Worm (Caenorhabditis elegans): ENCODE data around the gene acs-14.

acs-14 gene

DNA sequence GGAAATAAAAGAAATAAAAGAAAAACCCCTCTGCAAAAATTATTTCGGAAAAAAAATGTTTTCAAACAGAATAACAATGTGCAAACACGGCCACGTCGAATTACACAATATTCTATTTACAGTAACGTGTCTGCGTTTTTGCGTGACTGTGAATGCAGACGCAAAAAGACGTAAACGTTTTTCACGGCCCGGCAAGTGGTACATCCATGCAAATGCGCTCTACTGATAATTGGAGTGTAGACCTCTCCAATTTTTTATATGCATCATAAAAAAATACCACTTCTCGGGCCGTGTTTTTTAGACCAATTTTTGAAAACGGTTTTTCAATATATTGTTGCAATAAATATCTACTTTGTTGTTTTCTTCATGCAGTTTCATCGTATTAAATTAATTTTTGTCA lies 41.5 kb downstream of the acs-14 start, which contains the start of gene nstp-10:
TSS of gene nstp-10 (minus strand) at position 378 of the 400 bp plus-strand sequence.
- no peak for TF ChIP-seq ceh-83 (GFP tag; optimal IDR thresholded peaks at IDR 0.05)
- no peak for TF ChIP-seq nhr-28 (tag; optimal IDR thresholded peaks at IDR 0.05)
- no peak for TF ChIP-seq pha-4 (tag; optimal IDR thresholded peaks at IDR 0.05)
- TF ChIP-seq ham-2 (GFP tag; optimal IDR thresholded peaks at IDR 0.05), result no peak
- peak; percentile 28 for TF ChIP-seq ces-1 (GFP tag; optimal IDR thresholded peaks at IDR 0.05)
- no peak for TF ChIP-seq sem-2 (GFP tag; optimal IDR thresholded peaks at IDR 0.05)
- peak; percentile 81 for TF ChIP-seq mep-1 (tag; optimal IDR thresholded peaks at IDR 0.05)
- TF ChIP-seq ceh-39 (tag; optimal IDR thresholded peaks at IDR 0.05), result no peak
- peak; percentile 8 for TF ChIP-seq nhr-237 (tag; optimal IDR thresholded peaks at IDR 0.05)
- peak; percentile 84 for TF ChIP-seq lsy-2 (tag; optimal IDR thresholded peaks at IDR 0.05)
- TF ChIP-seq lin-13 (tag; optimal IDR thresholded peaks at IDR 0.05), result peak; percentile 47
- no peak for TF ChIP-seq elt-3 (tag; optimal IDR thresholded peaks at IDR 0.05)

DNA sequence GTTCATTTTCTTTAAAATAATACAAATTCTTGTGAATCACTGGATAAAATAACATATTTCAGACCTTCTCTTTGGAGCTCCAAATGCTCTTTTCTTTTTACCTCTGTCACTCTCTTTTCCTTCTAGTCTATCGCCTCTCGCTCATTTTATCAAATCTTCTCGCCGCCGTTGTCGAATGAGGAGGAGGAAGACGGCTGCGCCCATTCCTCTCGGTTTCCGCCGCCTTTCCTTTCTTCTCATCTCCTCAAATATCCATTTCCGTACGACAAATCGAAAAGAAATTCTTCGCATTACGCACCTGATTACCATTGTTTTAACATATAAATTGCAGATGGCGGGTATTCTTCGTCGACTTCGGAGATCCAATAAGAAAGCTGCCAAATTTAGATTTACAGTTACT lies 42.4 kb downstream of the acs-14 start, which contains the start of gene ehbp-1:
TSS of gene ehbp-1 (plus strand) at position 332 of the 400 bp plus-strand sequence.
- TF ChIP-seq nhr-12 (tag; optimal IDR thresholded peaks at IDR 0.05) (no peak), nhr-28 (tag; optimal IDR thresholded peaks at IDR 0.05) (no peak), sptf-1 (tag; optimal IDR thresholded peaks at IDR 0.05) (no peak), unc-120 (tag; optimal IDR thresholded peaks at IDR 0.05; ENCODE audit: poor library complexity, severe bottlenecking) (peak; percentile 58), mep-1 (tag; optimal IDR thresholded peaks at IDR 0.05) (no peak), zip-8 (tag; optimal IDR thresholded peaks at IDR 0.05) (no peak), ces-1 (GFP tag; optimal IDR thresholded peaks at IDR 0.05) (peak; percentile 78)

DNA sequence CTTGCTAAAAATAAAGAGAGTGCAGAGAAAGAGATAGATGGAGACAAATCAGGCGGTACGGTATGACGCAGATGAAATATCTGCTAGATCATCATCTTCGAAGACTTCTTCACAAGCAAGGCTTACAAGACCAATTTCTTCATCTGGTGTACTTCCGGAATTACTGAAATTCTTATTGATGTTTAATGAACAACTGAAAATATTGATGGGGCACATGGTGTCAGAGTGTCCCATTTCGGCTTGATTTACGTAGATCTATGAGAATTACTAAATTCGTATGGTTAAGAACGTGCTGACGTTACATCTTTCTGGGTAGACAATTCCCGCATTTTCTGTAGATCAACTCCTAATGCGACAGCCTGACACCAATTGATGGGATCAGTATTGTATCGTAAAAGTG lies 48.7 kb downstream of the acs-14 start:
- no peak for TF ChIP-seq mep-1 (tag; optimal IDR thresholded peaks at IDR 0.05)
- TF ChIP-seq zip-8 (tag; optimal IDR thresholded peaks at IDR 0.05), result no peak
- no peak for TF ChIP-seq bed-3 (GFP tag; optimal IDR thresholded peaks at IDR 0.05)
- no peak for TF ChIP-seq hlh-1 (tag; optimal IDR thresholded peaks at IDR 0.05)
- no peak for TF ChIP-seq unc-39 (tag; optimal IDR thresholded peaks at IDR 0.05)
- TF ChIP-seq mab-5 (tag; optimal IDR thresholded peaks at IDR 0.05), result no peak
- TF ChIP-seq lin-32 (GFP tag; optimal IDR thresholded peaks at IDR 0.05), result no peak
- TF ChIP-seq ceh-39 (tag; optimal IDR thresholded peaks at IDR 0.05), result no peak
- TF ChIP-seq snpc-4 (tag; optimal IDR thresholded peaks at IDR 0.05), result no peak
- TF ChIP-seq unc-120 (tag; optimal IDR thresholded peaks at IDR 0.05; ENCODE audit: poor library complexity, severe bottlenecking), result no peak
- TF ChIP-seq lin-13 (tag; optimal IDR thresholded peaks at IDR 0.05), result no peak
- no peak for TF ChIP-seq elt-1 (tag; optimal IDR thresholded peaks at IDR 0.05; ENCODE audit: borderline replicate concordance, insufficient read depth)

All from whole organism, mixed stage, embryonic.